Fruit fly (Drosophila melanogaster) whole organism, embryonic: ENCODE measurements around the gene smo.

ENCODE experiments used
- Abd-B ChIP-seq: fragments of 200-800 bp; sonication (Bioruptor generic); optimal IDR thresholded peaks from 2 replicates; lab custom pipeline; 2018; ENCODE audit warnings: missing biosample characterization, mild to moderate bottlenecking, missing genetic modification characterization, moderate library complexity
- Ada2b ChIP-seq: fragments of 200-800 bp; sonication (Bioruptor generic); IDR thresholded peaks from 2 replicates; pipeline ENCODE4 v1.3.6; 2022; ENCODE audit warnings: missing biosample characterization, missing genetic modification characterization
- Adf1 ChIP-seq: fragments of 200-800 bp; sonication (Bioruptor generic); IDR thresholded peaks from 2 replicates; pipeline ENCODE4 v1.3.6; 2022; ENCODE audit warnings: missing biosample characterization, missing genetic modification characterization
- B-H2 ChIP-seq: fragments of 200-800 bp; sonication (Bioruptor generic); optimal IDR thresholded peaks from 2 replicates; lab custom pipeline; 2018; ENCODE audit warnings: missing biosample characterization, mild to moderate bottlenecking, missing genetic modification characterization
- Bdp1 ChIP-seq: fragments of 200-800 bp; sonication (Bioruptor generic); optimal IDR thresholded peaks from 3 replicates; lab custom pipeline; 2016; ENCODE audit warnings: missing biosample characterization, missing genetic modification characterization
- Bteb2 ChIP-seq: fragments of 200-800 bp; sonication (Bioruptor generic); optimal IDR thresholded peaks from 2 replicates; lab custom pipeline; 2016; ENCODE audit warnings: missing biosample characterization, missing genetic modification characterization
- CG10462 ChIP-seq: fragments of 200-800 bp; sonication (Bioruptor generic); optimal IDR thresholded peaks from 2 replicates; lab custom pipeline; 2016; ENCODE audit warnings: missing biosample characterization, missing genetic modification characterization
- CG10959 ChIP-seq: fragments of 200-800 bp; sonication (Bioruptor generic); IDR thresholded peaks from 2 replicates; pipeline ENCODE4 v1.3.6; 2022; ENCODE audit warnings: missing biosample characterization, missing genetic modification characterization
- CG11504 ChIP-seq: fragments of 200-800 bp; sonication (Bioruptor generic); optimal IDR thresholded peaks from 3 replicates; lab custom pipeline; 2019; ENCODE audit warnings: missing biosample characterization, mild to moderate bottlenecking, missing genetic modification characterization, moderate library complexity
- CG11696 ChIP-seq: fragments of 200-800 bp; sonication (Bioruptor generic); IDR thresholded peaks from 2 replicates; pipeline ENCODE4 v1.3.6; 2022; ENCODE audit warnings: missing biosample characterization, missing genetic modification characterization
- CG12391 ChIP-seq: fragments of 200-800 bp; sonication (Bioruptor generic); optimal IDR thresholded peaks from 3 replicates; lab custom pipeline; 2018; ENCODE audit warnings: missing biosample characterization, mild to moderate bottlenecking, missing genetic modification characterization, moderate library complexity
- CG13624 ChIP-seq: fragments of 200-800 bp; sonication (Bioruptor generic); optimal IDR thresholded peaks from 2 replicates; lab custom pipeline; 2016; ENCODE audit warnings: missing biosample characterization, missing genetic modification characterization
- CG14441 ChIP-seq: fragments of 200-800 bp; sonication (Bioruptor generic); IDR thresholded peaks from 2 replicates; pipeline ENCODE4 v1.3.6; 2022; ENCODE audit warnings: missing biosample characterization, missing genetic modification characterization
- CG16779 ChIP-seq: fragments of 200-800 bp; sonication (Bioruptor generic); IDR thresholded peaks from 2 replicates; pipeline ENCODE4 v1.3.6; 2022; ENCODE audit warnings: missing biosample characterization, missing genetic modification characterization
- CG16815 ChIP-seq: fragments of 200-800 bp; sonication (Bioruptor generic); optimal IDR thresholded peaks from 3 replicates; lab custom pipeline; 2017; ENCODE audit warnings: missing biosample characterization, mild to moderate bottlenecking, missing genetic modification characterization
- CG17186 ChIP-seq: fragments of 200-800 bp; sonication (Bioruptor generic); optimal IDR thresholded peaks from 3 replicates; lab custom pipeline; 2017; ENCODE audit warnings: missing biosample characterization, missing genetic modification reagents, missing genetic modification characterization
- CG18262 ChIP-seq: fragments of 200-800 bp; optimal IDR thresholded peaks from 3 replicates; lab custom pipeline; 2019; ENCODE audit warnings: missing biosample characterization, mild to moderate bottlenecking, missing genetic modification characterization, moderate library complexity
- CG4282 ChIP-seq: fragments of 200-800 bp; sonication (Bioruptor generic); optimal IDR thresholded peaks from 2 replicates; lab custom pipeline; 2016; ENCODE audit warnings: missing biosample characterization, missing genetic modification characterization
- CG4730 ChIP-seq: fragments of 200-800 bp; sonication (Bioruptor generic); IDR thresholded peaks from 2 replicates; pipeline ENCODE4 v1.3.6; 2022; ENCODE audit warnings: missing biosample characterization, missing genetic modification characterization
- CG8924 ChIP-seq: fragments of 200-800 bp; optimal IDR thresholded peaks from 3 replicates; lab custom pipeline; 2019; ENCODE audit warnings: missing biosample characterization, mild to moderate bottlenecking, missing genetic modification characterization, moderate library complexity
- CG8944 ChIP-seq: fragments of 200-800 bp; sonication (Bioruptor generic); optimal IDR thresholded peaks from 3 replicates; lab custom pipeline; 2016; ENCODE audit warnings: missing biosample characterization, missing genetic modification characterization
- CTCF ChIP-seq: fragments of 200-800 bp; sonication (Bioruptor generic); optimal IDR thresholded peaks from 2 replicates; lab custom pipeline; 2017; ENCODE audit warnings: missing biosample characterization, mild to moderate bottlenecking, missing genetic modification characterization, moderate library complexity
- Camta ChIP-seq: fragments of 200-800 bp; sonication (Bioruptor generic); optimal IDR thresholded peaks from 2 replicates; lab custom pipeline; 2016; ENCODE audit warnings: missing biosample characterization, missing genetic modification characterization
- E2f1 ChIP-seq: fragments of 200-800 bp; sonication (Bioruptor generic); IDR thresholded peaks from 2 replicates; pipeline ENCODE4 v1.3.6; 2022; ENCODE audit warnings: missing biosample characterization, missing genetic modification characterization
- ERR ChIP-seq: fragments of 200-800 bp; sonication (Bioruptor generic); optimal IDR thresholded peaks from 2 replicates; lab custom pipeline; 2016; ENCODE audit warnings: missing biosample characterization, missing genetic modification characterization
- Eip74EF ChIP-seq, 2 experiments: fragments of 200-800 bp in 1 of 2; fragments of >200 bp in 1 of 2; sonication (Bioruptor generic) in 1 of 2; optimal IDR thresholded peaks; 2 replicates each; lab custom pipeline; 2017 to 2019; ENCODE audit warnings: missing biosample characterization in 2 of 2, missing genetic modification characterization in 2 of 2, mild to moderate bottlenecking in 1 of 2, moderate library complexity in 1 of 2
- GATAe ChIP-seq: fragments of 200-800 bp; sonication (Bioruptor generic); conservative IDR thresholded peaks from 2 replicates; pipeline ENCODE4 v1.3.6; 2022; ENCODE audit warnings: missing biosample characterization, missing genetic modification characterization
- Lpt ChIP-seq: fragments of >200 bp; optimal IDR thresholded peaks from 2 replicates; lab custom pipeline; 2018; ENCODE audit warnings: missing biosample characterization, missing genetic modification characterization
- Neu2 ChIP-seq: fragments of 200-800 bp; sonication (Bioruptor generic); optimal IDR thresholded peaks from 3 replicates; lab custom pipeline; 2016; ENCODE audit warnings: missing biosample characterization, missing genetic modification characterization, borderline replicate concordance
- Nf-YC ChIP-seq: fragments of 200-800 bp; optimal IDR thresholded peaks from 3 replicates; lab custom pipeline; 2019; ENCODE audit warnings: missing biosample characterization, mild to moderate bottlenecking, missing genetic modification characterization, moderate library complexity
- Scr ChIP-seq: fragments of 200-800 bp; sonication (Bioruptor generic); IDR thresholded peaks from 2 replicates; pipeline ENCODE4 v1.3.6; 2022; ENCODE audit warnings: missing biosample characterization, missing genetic modification characterization; ENCODE audit not compliant: partially characterized antibody
- Usf ChIP-seq: fragments of 200-800 bp; sonication (Bioruptor generic); optimal IDR thresholded peaks from 2 replicates; lab custom pipeline; 2017; ENCODE audit warnings: missing genotype, missing biosample characterization, missing genetic modification characterization
- bigmax ChIP-seq: fragments of 200-800 bp; sonication (Bioruptor generic); optimal IDR thresholded peaks from 2 replicates; lab custom pipeline; 2018; ENCODE audit warnings: missing biosample characterization, mild to moderate bottlenecking, missing genetic modification characterization
- dati ChIP-seq: fragments of 200-800 bp; sonication (Bioruptor generic); IDR thresholded peaks from 2 replicates; pipeline ENCODE4 v1.3.6; 2022; ENCODE audit warnings: missing biosample characterization, missing genetic modification characterization
- exex ChIP-seq: fragments of 200-800 bp; sonication (Bioruptor generic); optimal IDR thresholded peaks from 4 replicates; lab custom pipeline; 2018; ENCODE audit warnings: missing biosample characterization, mild to moderate bottlenecking, missing genetic modification characterization, moderate library complexity
- gcm2 ChIP-seq: fragments of 200-800 bp; sonication (Bioruptor generic); optimal IDR thresholded peaks from 2 replicates; lab custom pipeline; 2016; ENCODE audit warnings: missing biosample characterization, missing genetic modification characterization
- h ChIP-seq: fragments of >200 bp; optimal IDR thresholded peaks from 2 replicates; lab custom pipeline; 2017
- jigr1 ChIP-seq: fragments of 200-800 bp; sonication (Bioruptor generic); IDR thresholded peaks from 3 replicates; pipeline ENCODE4 v1.3.6; 2022; ENCODE audit warnings: missing biosample characterization, missing genetic modification characterization
- peb ChIP-seq: fragments of 200-800 bp; sonication (Bioruptor generic); IDR thresholded peaks from 2 replicates; pipeline ENCODE4 v1.3.6; 2022; ENCODE audit warnings: missing biosample characterization, missing genetic modification characterization
- row ChIP-seq: fragments of 200-800 bp; sonication (Bioruptor generic); IDR thresholded peaks from 3 replicates; pipeline ENCODE4 v1.3.6; 2022; ENCODE audit warnings: missing biosample characterization, missing genetic modification characterization
- seq ChIP-seq: fragments of 200-800 bp; sonication (Bioruptor generic); IDR thresholded peaks from 2 replicates; pipeline ENCODE4 v1.3.6; 2022; ENCODE audit warnings: missing biosample characterization, missing genetic modification characterization
- so ChIP-seq: fragments of 200-800 bp; sonication (Bioruptor generic); IDR thresholded peaks from 3 replicates; pipeline ENCODE4 v1.3.6; 2022; ENCODE audit warnings: missing biosample characterization, missing genetic modification characterization
- sr ChIP-seq: fragments of 200-800 bp; sonication (Bioruptor generic); IDR thresholded peaks from 3 replicates; pipeline ENCODE4 v1.3.6; 2022; ENCODE audit warnings: missing biosample characterization, missing genetic modification characterization
- tap ChIP-seq: fragments of 200-800 bp; optimal IDR thresholded peaks from 3 replicates; lab custom pipeline; 2019; ENCODE audit warnings: missing biosample characterization, mild to moderate bottlenecking, missing genetic modification characterization, moderate library complexity
- ttk ChIP-seq: fragments of 200-800 bp; sonication (Bioruptor generic); IDR thresholded peaks from 2 replicates; pipeline ENCODE4 v2.1.2; 2022; ENCODE audit warnings: missing biosample characterization, missing genetic modification characterization
- twi ChIP-seq: fragments of 200-800 bp; optimal IDR thresholded peaks from 2 replicates; lab custom pipeline; 2019; ENCODE audit warnings: missing biosample characterization, mild to moderate bottlenecking, missing genetic modification characterization, moderate library complexity
- tx ChIP-seq: fragments of 200-800 bp; sonication (Bioruptor generic); optimal IDR thresholded peaks from 2 replicates; lab custom pipeline; 2016; ENCODE audit warnings: missing biosample characterization, missing genetic modification characterization
- unpg ChIP-seq: fragments of 200-800 bp; sonication (Bioruptor generic); optimal IDR thresholded peaks from 3 replicates; lab custom pipeline; 2018; ENCODE audit warnings: missing biosample characterization, mild to moderate bottlenecking, missing genetic modification characterization, moderate library complexity
- vnd ChIP-seq: fragments of 200-800 bp; sonication (Bioruptor generic); IDR thresholded peaks from 3 replicates; pipeline ENCODE4 v1.3.6; 2022; ENCODE audit warnings: missing biosample characterization, missing genetic modification characterization; ENCODE audit not compliant: partially characterized antibody
- wor ChIP-seq: fragments of 200-800 bp; sonication (Bioruptor generic); IDR thresholded peaks from 2 replicates; pipeline ENCODE4 v1.3.6; 2022; ENCODE audit warnings: missing biosample characterization, missing genetic modification characterization
- yki ChIP-seq: fragments of >200 bp; optimal IDR thresholded peaks from 3 replicates; lab custom pipeline; 2018

The smo gene

dm6 chr2L:297480-298284, 20.3 kb downstream of the smo start, which contains the start of gene Pi3K21B (continued):
- TF ChIP-seq Lpt (GFP tag; lab: Kevin White, UChicago) (no peak), jigr1 (GFP tag; lab: Robert Waterston, UW) (peak; percentile 72; the same call in 2 of the 3 replicates), CG8944 (GFP tag; lab: Kevin White, UChicago) (peak; percentile 93), tap (tag; lab: Kevin White, UChicago) (peak; percentile 74), tx (GFP tag; lab: Kevin White, UChicago) (peak; percentile 90), Scr (GFP tag; lab: Robert Waterston, UW) (no peak), CG11696 (GFP tag; lab: Robert Waterston, UW) (no peak), ttk (peak; percentile 84), wor (peak; percentile 75), CG16779 (GFP tag; lab: Robert Waterston, UW) (peak; percentile 82), CG13624 (GFP tag; lab: Kevin White, UChicago) (peak; percentile 91), CG4282 (GFP tag; lab: Kevin White, UChicago) (peak; percentile 92), CTCF (GFP tag; lab: Kevin White, UChicago) (peak; percentile 29), seq (GFP tag; lab: Robert Waterston, UW) (peak; percentile 70), CG17186 (GFP tag; lab: Kevin White, UChicago) (peak; percentile 87), Neu2 (peak; percentile 58), peb (GFP tag; lab: Robert Waterston, UW) (peak; percentile 70), bigmax (peak; percentile 4), CG4730 (GFP tag; lab: Robert Waterston, UW) (peak; percentile 58), ERR (GFP tag; lab: Kevin White, UChicago) (peak; percentile 81), CG14441 (GFP tag; lab: Robert Waterston, UW) (peak; percentile 80), twi (tag; lab: Kevin White, UChicago) (peak; percentile 84), Adf1 (GFP tag; lab: Robert Waterston, UW) (peak; percentile 25; the same call in 1 of the 2 replicates), unpg (GFP tag; lab: Kevin White, UChicago) (peak; percentile 88), Camta (peak; percentile 90), h (lab: Kevin White, UChicago) (no peak), GATAe (GFP tag; lab: Robert Waterston, UW) (no peak), CG10959 (GFP tag; lab: Robert Waterston, UW) (peak; percentile 78), Bdp1 (GFP tag; lab: Kevin White, UChicago) (peak; percentile 86), Eip74EF (GFP tag; optimal IDR thresholded peaks at IDR 0.05; lab: Kevin White, UChicago) (peak in 1 of 2 experiments; percentile 65), row (GFP tag; lab: Robert Waterston, UW) (peak; percentile 86), CG16815 (GFP tag; lab: Kevin White, UChicago) (peak; percentile 89), vnd (GFP tag; lab: Robert Waterston, UW) (no peak), CG18262 (peak; percentile 88), E2f1 (GFP tag; lab: Robert Waterston, UW) (peak; percentile 75), Ada2b (GFP tag; lab: Robert Waterston, UW) (peak; percentile 79), CG11504 (tag; lab: Kevin White, UChicago) (peak; percentile 88), CG12391 (tag; lab: Kevin White, UChicago) (peak; percentile 93), sr (GFP tag; lab: Robert Waterston, UW) (peak; percentile 52; the same call in 1 of the 3 replicates), Usf (GFP tag; lab: Kevin White, UChicago) (peak; percentile 80), yki (lab: Kevin White, UChicago) (no peak), dati (GFP tag; lab: Robert Waterston, UW) (0 out of 2 replicates have a peak, but pooled peaks have one; percentile 13), CG10462 (GFP tag; lab: Kevin White, UChicago) (peak; percentile 75), so (GFP tag; lab: Robert Waterston, UW) (peak; percentile 83), gcm2 (peak; percentile 77), B-H2 (GFP tag; lab: Kevin White, UChicago) (peak; percentile 94), exex (tag; lab: Kevin White, UChicago) (peak; percentile 46), Abd-B (GFP tag; lab: Kevin White, UChicago) (peak; percentile 92), Bteb2 (GFP tag; lab: Kevin White, UChicago) (peak; percentile 83), CG8924 (tag; lab: Kevin White, UChicago) (peak; percentile 90), Nf-YC (tag; lab: Kevin White, UChicago) (peak; percentile 86)
